Fruit fly (Drosophila melanogaster): ENCODE results near the gene CG5928.

DNA sequence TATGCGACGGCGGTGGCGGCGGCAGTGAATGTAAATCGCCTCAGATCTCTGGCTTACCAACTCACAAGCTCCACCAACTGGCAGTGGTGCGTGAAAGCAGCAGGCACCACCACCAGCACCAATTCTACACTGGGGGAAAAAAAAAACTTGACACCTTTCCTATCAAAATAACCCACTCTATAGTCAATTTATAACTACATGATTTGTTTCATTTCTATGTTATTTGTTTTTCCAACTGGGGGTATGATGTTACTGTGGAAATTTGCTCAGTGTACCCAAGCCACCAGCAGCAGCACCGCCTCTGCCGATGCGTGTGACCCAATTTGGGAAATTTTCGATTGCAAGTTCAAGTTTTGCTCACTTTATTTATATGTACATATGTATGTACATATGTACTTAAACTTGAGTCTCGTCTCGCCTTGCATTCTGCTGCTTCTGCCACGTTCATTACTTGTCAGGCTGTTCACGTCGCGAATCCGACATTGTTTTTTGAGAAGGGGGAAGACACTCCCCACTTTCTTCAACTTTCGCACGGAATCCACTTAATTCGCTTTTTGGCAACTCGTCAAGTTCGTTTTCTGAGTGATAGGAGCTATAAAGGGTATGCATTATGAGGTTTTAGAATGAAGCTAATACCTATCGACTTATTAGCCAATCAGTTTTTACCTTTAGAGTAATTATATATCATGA lies 8.5 kb upstream of the CG5928 start:
- TF ChIP-seq Hr39 (GFP tag; optimal IDR thresholded peaks at IDR 0.05) (peak; percentile 86), CG16779 (tag; optimal IDR thresholded peaks at IDR 0.05) (peak; percentile 47), Eip75B (GFP tag; optimal IDR thresholded peaks at IDR 0.05) (peak; percentile 88), CG8632 (GFP tag; optimal IDR thresholded peaks at IDR 0.05) (peak; percentile 88), Hr38 (GFP tag; optimal IDR thresholded peaks at IDR 0.05) (no peak), Sox15 (GFP tag; optimal IDR thresholded peaks at IDR 0.05) (peak; percentile 81), Gug (GFP tag; IDR thresholded peaks at IDR 0.05) (peak; percentile 66), CG7368 (GFP tag; optimal IDR thresholded peaks at IDR 0.05) (peak; percentile 81)

All from whole organism, prepupa.